Worm (Caenorhabditis elegans): ENCODE results near the gene sri-26.

DNA sequence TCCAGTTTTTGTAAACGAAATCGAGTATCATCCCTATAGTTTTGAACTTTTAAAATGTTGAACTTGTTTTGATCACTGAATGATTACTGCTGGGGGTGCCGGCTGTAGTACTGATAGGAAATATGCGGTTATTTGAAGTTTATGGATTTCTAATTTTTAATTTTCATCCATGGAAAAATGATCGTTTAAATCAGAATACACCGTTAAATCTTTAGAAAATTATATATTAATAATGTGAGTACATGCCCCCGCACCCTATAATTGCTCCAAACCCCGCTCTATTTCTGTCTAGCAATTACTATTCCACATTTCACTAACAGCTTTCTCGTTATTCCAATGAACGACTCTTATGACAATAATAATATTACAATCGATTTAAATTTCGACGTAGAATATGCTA is 15.5 kb upstream of the sri-26 start, which contains the start of gene Y75B12B.10:
- TF ChIP-seq nhr-11 (tag; optimal IDR thresholded peaks at IDR 0.05) (no peak), unc-62 (GFP tag; optimal IDR thresholded peaks at IDR 0.05) (no peak), zag-1 (tag; optimal IDR thresholded peaks at IDR 0.05) (no peak), skn-1 (tag; optimal IDR thresholded peaks at IDR 0.05) (no peak), nhr-23 (tag; optimal IDR thresholded peaks at IDR 0.05) (no peak), unc-55 (GFP tag; optimal IDR thresholded peaks at IDR 0.05) (no peak), ceh-16 (tag; optimal IDR thresholded peaks at IDR 0.05) (no peak), lin-13 (GFP tag; optimal IDR thresholded peaks at IDR 0.05) (no peak), F13H6.1 (tag; optimal IDR thresholded peaks at IDR 0.05) (no peak), fos-1 (tag; optimal IDR thresholded peaks at IDR 0.05) (no peak), snpc-4 (tag; optimal IDR thresholded peaks at IDR 0.05) (no peak), crh-2 (tag; optimal IDR thresholded peaks at IDR 0.05) (no peak), lin-39 (tag; optimal IDR thresholded peaks at IDR 0.05) (no peak)
